Worm (Caenorhabditis elegans) whole organism, L1 larva: ENCODE data around the gene egl-13.

Experiments
- C16A3.4 ChIP-seq: fragments of 150-350 bp; optimal IDR thresholded peaks from 2 replicates; lab custom pipeline; 2014; ENCODE audit warnings: missing biosample characterization, missing genetic modification characterization
- blmp-1 ChIP-seq: fragments of 150-350 bp; optimal IDR thresholded peaks from 2 replicates; lab custom pipeline; 2014; ENCODE audit warnings: missing biosample characterization, missing genetic modification characterization
- ceh-63 ChIP-seq: fragments of 200-800 bp; sonication (Bioruptor generic); optimal IDR thresholded peaks from 2 replicates; lab custom pipeline; 2018; ENCODE audit warnings: mild to moderate bottlenecking, missing genetic modification characterization, missing compliant biosample characterization
- ceh-8 ChIP-seq: fragments of 200-800 bp; sonication (Bioruptor generic); optimal IDR thresholded peaks from 2 replicates; lab custom pipeline; 2018; ENCODE audit warnings: mild to moderate bottlenecking, missing genetic modification characterization, moderate library complexity, missing compliant biosample characterization
- ceh-90 ChIP-seq: sonication (generic microtip); optimal IDR thresholded peaks from 2 replicates; lab custom pipeline; 2016; ENCODE audit warnings: missing genetic modification characterization, missing compliant biosample characterization
- ces-1 ChIP-seq: fragments of 150-350 bp; optimal IDR thresholded peaks from 2 replicates; lab custom pipeline; 2014; ENCODE audit warnings: missing biosample characterization, missing genetic modification reagents, missing genetic modification characterization
- dpl-1 ChIP-seq, 3 experiments: fragments of 150-350 bp in 2 of 3; sonication (generic microtip) in 1 of 3; optimal IDR thresholded peaks; 2 replicates each; lab custom pipeline; 2014 to 2017; ENCODE audit warnings: missing biosample characterization in 3 of 3, missing genetic modification characterization in 3 of 3, missing genetic modification reagents in 3 of 3
- efl-1 ChIP-seq, 4 experiments: fragments of 150-350 bp; optimal IDR thresholded peaks in 3 of 4; peaks in 1 of 4; 1 replicate in 1 of 4; 2 replicates in 3 of 4; lab custom pipeline; 2014; ENCODE audit warnings: missing biosample characterization in 2 of 4, missing genetic modification characterization in 2 of 4, missing genetic modification reagents in 2 of 4
- egl-13 ChIP-seq: sonication (generic microtip); optimal IDR thresholded peaks from 2 replicates; lab custom pipeline; 2016; ENCODE audit warnings: missing genotype, missing genetic modification reagents, missing genetic modification characterization, missing compliant biosample characterization
- elt-2 ChIP-seq: sonication (generic microtip); optimal IDR thresholded peaks from 2 replicates; lab custom pipeline; 2016; ENCODE audit warnings: missing genetic modification characterization, mild to moderate bottlenecking, inconsistent platforms, missing compliant biosample characterization, missing genetic modification reagents
- elt-3 ChIP-seq, 6 experiments: fragments of 150-350 bp in 1 of 6; sonication (generic microtip); optimal IDR thresholded peaks; 2 replicates each; lab custom pipeline; 2017 to 2018; ENCODE audit warnings: missing biosample characterization in 6 of 6, missing genetic modification characterization in 6 of 6, inconsistent platforms in 1 of 6
- ets-5 ChIP-seq: fragments of 200-800 bp; sonication (Bioruptor generic); IDR thresholded peaks from 2 replicates; pipeline ENCODE4 v1.3.6; 2022; ENCODE audit warnings: missing genetic modification characterization, missing compliant biosample characterization
- grh-1 ChIP-seq: fragments of 200-800 bp; sonication (Bioruptor generic); IDR thresholded peaks from 2 replicates; pipeline ENCODE4 v1.3.6; 2022; ENCODE audit warnings: missing genetic modification reagents, missing genetic modification characterization, missing compliant biosample characterization
- hpl-2 ChIP-seq: fragments of 150-350 bp; optimal IDR thresholded peaks from 2 replicates; lab custom pipeline; 2014; ENCODE audit warnings: missing biosample characterization, missing genetic modification reagents, missing genetic modification characterization
- irx-1 ChIP-seq: sonication (generic microtip); optimal IDR thresholded peaks from 2 replicates; lab custom pipeline; 2016; ENCODE audit warnings: missing genetic modification characterization, missing compliant biosample characterization
- isw-1 ChIP-seq: fragments of 200-800 bp; sonication (Bioruptor generic); IDR thresholded peaks from 2 replicates; pipeline ENCODE4 v1.3.6; 2022; ENCODE audit warnings: missing genetic modification characterization, missing compliant biosample characterization
- jun-1 ChIP-seq: fragments of 150-350 bp; optimal IDR thresholded peaks from 2 replicates; lab custom pipeline; 2014; ENCODE audit warnings: missing biosample characterization, missing genetic modification reagents, missing genetic modification characterization
- lin-14 ChIP-seq: fragments of 200-800 bp; sonication (Bioruptor generic); optimal IDR thresholded peaks from 2 replicates; lab custom pipeline; 2018; ENCODE audit warnings: mild to moderate bottlenecking, missing genetic modification characterization, moderate library complexity, missing compliant biosample characterization
- lin-15B ChIP-seq: fragments of 150-350 bp; sonication (generic microtip); optimal IDR thresholded peaks from 3 replicates; lab custom pipeline; 2014; ENCODE audit warnings: missing biosample characterization, missing genetic modification characterization
- lin-35 ChIP-seq, 2 experiments: fragments of 150-350 bp; optimal IDR thresholded peaks; 2 replicates each; lab custom pipeline; 2014; ENCODE audit warnings: missing biosample characterization in 2 of 2, missing genetic modification characterization in 2 of 2, missing genetic modification reagents in 2 of 2
- lin-39 ChIP-seq: fragments of 150-350 bp; optimal IDR thresholded peaks from 2 replicates; lab custom pipeline; 2014; ENCODE audit warnings: missing biosample characterization, missing genetic modification reagents, missing genetic modification characterization
- lsy-2 ChIP-seq, 2 experiments: fragments of 150-350 bp; optimal IDR thresholded peaks; 2 replicates each; lab custom pipeline; 2014; ENCODE audit warnings: missing biosample characterization in 2 of 2, missing genetic modification characterization in 2 of 2
- mdl-1 ChIP-seq, 2 experiments: fragments of 150-350 bp; optimal IDR thresholded peaks; 2 replicates each; lab custom pipeline; 2014 to 2017; ENCODE audit warnings: missing biosample characterization in 2 of 2, missing genetic modification characterization in 2 of 2, inconsistent platforms in 1 of 2
- mef-2 ChIP-seq: fragments of 150-350 bp; optimal IDR thresholded peaks from 2 replicates; lab custom pipeline; 2014; ENCODE audit warnings: missing biosample characterization, missing genetic modification characterization
- nhr-11 ChIP-seq: fragments of 150-350 bp; optimal IDR thresholded peaks from 2 replicates; lab custom pipeline; 2014; ENCODE audit warnings: missing biosample characterization, missing genetic modification characterization
- nhr-19 ChIP-seq: fragments of 200-800 bp; sonication (Bioruptor generic); conservative IDR thresholded peaks from 2 replicates; pipeline ENCODE4 v1.3.6; 2022; ENCODE audit warnings: missing genetic modification characterization, missing compliant biosample characterization
- nhr-20 ChIP-seq: sonication (generic microtip); optimal IDR thresholded peaks from 2 replicates; lab custom pipeline; 2016; ENCODE audit warnings: mild to moderate bottlenecking, missing genetic modification characterization, missing compliant biosample characterization
- nhr-237 ChIP-seq: fragments of 150-350 bp; optimal IDR thresholded peaks from 2 replicates; lab custom pipeline; 2014; ENCODE audit warnings: missing biosample characterization, missing genetic modification characterization
- nhr-71 ChIP-seq: sonication (generic microtip); optimal IDR thresholded peaks from 2 replicates; lab custom pipeline; 2016; ENCODE audit warnings: mild to moderate bottlenecking, missing genetic modification characterization, moderate library complexity, missing compliant biosample characterization
- nhr-77 ChIP-seq: fragments of 150-350 bp; optimal IDR thresholded peaks from 2 replicates; lab custom pipeline; 2014; ENCODE audit warnings: missing biosample characterization, missing genetic modification characterization
- nhr-84 ChIP-seq: sonication (generic microtip); optimal IDR thresholded peaks from 2 replicates; lab custom pipeline; 2017; ENCODE audit warnings: missing biosample characterization, missing genetic modification characterization
- nhr-85 ChIP-seq: sonication (generic microtip); peaks from one replicate; lab custom pipeline; 2016; ENCODE audit warnings: missing genetic modification characterization, inconsistent platforms, missing compliant biosample characterization
- nhr-90 ChIP-seq: sonication (generic microtip); optimal IDR thresholded peaks from 2 replicates; lab custom pipeline; 2016; ENCODE audit warnings: mild to moderate bottlenecking, missing genetic modification characterization, missing compliant biosample characterization; ENCODE audit not compliant: poor library complexity
- snu-23 ChIP-seq: sonication (generic microtip); optimal IDR thresholded peaks from 2 replicates; lab custom pipeline; 2016; ENCODE audit warnings: missing genetic modification characterization, missing compliant biosample characterization
- unc-62 ChIP-seq: fragments of 150-350 bp; optimal IDR thresholded peaks from 2 replicates; lab custom pipeline; 2014; ENCODE audit warnings: missing biosample characterization, missing genetic modification reagents, missing genetic modification characterization
- unc-86 ChIP-seq: sonication (generic microtip); optimal IDR thresholded peaks from 2 replicates; lab custom pipeline; 2016; ENCODE audit warnings: missing genetic modification characterization, missing compliant biosample characterization
- unc-98 ChIP-seq: fragments of 200-800 bp; sonication (Bioruptor generic); IDR thresholded peaks from 2 replicates; pipeline ENCODE4 v1.3.6; 2022; ENCODE audit warnings: missing genetic modification characterization, missing compliant biosample characterization
- xbp-1 ChIP-seq: sonication (generic microtip); optimal IDR thresholded peaks from 2 replicates; lab custom pipeline; 2016; ENCODE audit warnings: missing genetic modification characterization, missing compliant biosample characterization
- zip-4 ChIP-seq: fragments of 200-800 bp; sonication (Bioruptor generic); optimal IDR thresholded peaks from 2 replicates; lab custom pipeline; 2018; ENCODE audit warnings: mild to moderate bottlenecking, missing genetic modification characterization, moderate library complexity, missing compliant biosample characterization
- ztf-11 ChIP-seq, 2 experiments: sonication (generic microtip); optimal IDR thresholded peaks; 2 replicates each; lab custom pipeline; 2016 to 2017; ENCODE audit warnings: missing genetic modification characterization in 2 of 2, missing biosample characterization in 1 of 2, missing compliant biosample characterization in 1 of 2

Gene egl-13

DNA sequence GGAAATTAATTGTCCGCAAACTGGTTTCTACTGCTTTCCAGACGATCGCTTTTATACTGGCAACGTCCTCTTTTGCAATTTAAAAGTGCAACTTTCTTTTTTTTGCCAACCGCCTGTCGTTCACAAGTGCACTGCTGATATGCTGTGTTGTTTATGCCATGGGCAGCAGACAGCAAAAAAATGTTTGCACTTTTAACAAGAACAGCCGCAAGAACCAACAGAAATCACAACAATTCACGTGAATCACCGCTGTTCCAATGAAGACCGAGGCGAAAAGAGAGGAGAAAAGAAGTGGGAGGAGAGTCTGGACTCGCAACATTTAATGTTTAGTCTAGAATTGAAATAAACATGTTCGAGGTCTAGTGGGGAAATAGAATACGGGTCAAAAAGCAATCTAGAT lies 9.8 kb upstream of the egl-13 start, which contains the start of gene T22B7.7:
TSS of gene T22B7.7 (minus strand) at position 262 of the 400 bp plus-strand sequence.
- no peak for TF ChIP-seq zip-4 (GFP tag; lab: Kevin White, UChicago)
- TF ChIP-seq efl-1 (optimal IDR thresholded peaks at IDR 0.05; lab: Kevin White, UChicago) = no peak
- peak in 1 of 2 experiments; percentile 47 for TF ChIP-seq efl-1 (GFP tag; optimal IDR thresholded peaks at IDR 0.05 in 1 of 2; lab: Kevin White, UChicago)
- TF ChIP-seq elt-2 (tag; lab: Kevin White, UChicago) = no peak
- no peak for TF ChIP-seq ceh-90 (tag; lab: Kevin White, UChicago)
- TF ChIP-seq lin-39 (tag; lab: Kevin White, UChicago) = no peak
- TF ChIP-seq elt-3 (tag; optimal IDR thresholded peaks at IDR 0.05; lab: Kevin White, UChicago) = no peak
- TF ChIP-seq lin-14 (GFP tag; lab: Kevin White, UChicago) = peak; percentile 21

DNA sequence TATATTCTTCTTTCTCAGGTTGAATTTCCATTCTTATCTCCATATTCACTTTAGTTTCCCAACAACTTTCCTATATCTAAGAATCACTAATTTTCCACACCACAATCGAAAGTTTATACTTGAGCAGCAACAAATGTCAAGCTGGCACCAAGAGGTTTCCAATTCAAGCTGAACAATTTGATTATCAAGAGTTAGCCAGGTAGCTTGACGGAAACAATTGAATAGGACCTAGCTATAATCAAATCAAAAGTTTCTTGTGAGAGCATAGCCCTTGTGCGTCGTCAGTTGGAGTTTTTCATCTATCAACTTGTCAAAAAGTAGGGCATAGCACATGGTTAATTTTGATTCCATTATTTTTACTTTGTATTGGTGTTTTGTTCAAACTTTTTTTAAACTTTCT lies 8.0 kb upstream of the egl-13 start:
- no peak for TF ChIP-seq efl-1 (optimal IDR thresholded peaks at IDR 0.05; lab: Kevin White, UChicago)
- TF ChIP-seq efl-1 (GFP tag; optimal IDR thresholded peaks at IDR 0.05 in 1 of 2; lab: Kevin White, UChicago) = peak in 1 of 2 experiments; percentile 62
- no peak for TF ChIP-seq isw-1 (GFP tag; lab: Robert Waterston, UW)

DNA sequence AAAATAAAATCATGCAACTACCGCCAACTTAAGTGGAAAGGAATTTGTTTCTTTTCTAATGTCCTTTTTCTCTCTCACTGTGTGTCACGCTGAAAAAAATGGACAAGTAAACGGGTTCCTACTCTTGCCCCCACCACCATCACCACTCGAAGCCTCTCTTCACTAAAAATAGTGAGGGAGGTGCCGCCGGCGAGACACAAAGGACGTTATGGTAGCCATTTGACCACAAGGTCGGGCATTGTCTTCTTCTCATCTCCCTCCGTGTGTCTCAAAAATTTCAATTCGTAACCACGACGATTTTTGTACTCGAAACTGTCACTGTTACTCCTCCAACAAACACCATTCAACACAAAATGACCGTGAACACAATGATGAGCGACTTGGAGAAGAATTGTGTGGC lies 4.0 kb upstream of the egl-13 start, which contains the start of gene T22B7.22:
TSS of gene T22B7.22 (plus strand) at position 354 of the 400 bp plus-strand sequence.
- TF ChIP-seq ztf-11 (tag; optimal IDR thresholded peaks at IDR 0.05; lab: Kevin White, UChicago) (no peak), ets-5 (GFP tag; lab: Robert Waterston, UW) (no peak), hpl-2 (no peak), unc-62 (GFP tag; lab: Kevin White, UChicago) (no peak), jun-1 (no peak), nhr-19 (GFP tag; lab: Robert Waterston, UW) (peak; percentile 31; the same call in 1 of the 2 replicates), elt-3 (tag; optimal IDR thresholded peaks at IDR 0.05; lab: Kevin White, UChicago) (peak in 1 of 6 experiments; percentile 3), ces-1 (GFP tag; lab: Kevin White, UChicago) (no peak), nhr-85 (tag; lab: Kevin White, UChicago) (peak; percentile 95), nhr-77 (tag; lab: Kevin White, UChicago) (no peak), ceh-8 (peak; percentile 18), mef-2 (tag; lab: Kevin White, UChicago) (no peak), nhr-84 (tag; lab: Kevin White, UChicago) (no peak), C16A3.4 (tag; lab: Kevin White, UChicago) (no peak), lin-15B (no peak), lin-35 (GFP tag; optimal IDR thresholded peaks at IDR 0.05; lab: Kevin White, UChicago) (peak in 1 of 2 experiments; percentile 32), nhr-20 (tag; lab: Kevin White, UChicago) (peak; percentile 66), lsy-2 (tag; optimal IDR thresholded peaks at IDR 0.05; lab: Kevin White, UChicago) (peak in 1 of 2 experiments; percentile 29), efl-1 (optimal IDR thresholded peaks at IDR 0.05; lab: Kevin White, UChicago) (no peak), efl-1 (GFP tag; optimal IDR thresholded peaks at IDR 0.05 in 1 of 2; lab: Kevin White, UChicago) (no peak), nhr-90 (peak; percentile 20), egl-13 (tag; lab: Kevin White, UChicago) (no peak), unc-98 (no peak), nhr-11 (tag; lab: Kevin White, UChicago) (no peak), nhr-71 (peak; percentile 44), nhr-237 (tag; lab: Kevin White, UChicago) (no peak), ceh-63 (GFP tag; lab: Kevin White, UChicago) (no peak), xbp-1 (tag; lab: Kevin White, UChicago) (no peak), snu-23 (peak; percentile 65), unc-86 (tag; lab: Kevin White, UChicago) (no peak), blmp-1 (tag; lab: Kevin White, UChicago) (no peak), dpl-1 (GFP tag; optimal IDR thresholded peaks at IDR 0.05; lab: Kevin White, UChicago) (no peak), mdl-1 (tag; optimal IDR thresholded peaks at IDR 0.05; lab: Kevin White, UChicago) (peak in 1 of 2 experiments; percentile 20), grh-1 (GFP tag; lab: Robert Waterston, UW) (peak; percentile 56), lin-14 (GFP tag; lab: Kevin White, UChicago) (peak; percentile 86), irx-1 (tag; lab: Kevin White, UChicago) (peak; percentile 14)
